Worm (Caenorhabditis elegans) whole organism, L3 larva: ENCODE data around the gene R08C7.4.

Experiments used
- R02D3.7 ChIP-seq: fragments of 150-350 bp; optimal IDR thresholded peaks from 2 replicates; lab custom pipeline; 2014; ENCODE audit warnings: missing biosample characterization, missing genetic modification characterization
- ZK546.5 ChIP-seq: sonication (generic microtip); optimal IDR thresholded peaks from 2 replicates; lab custom pipeline; 2017; ENCODE audit warnings: missing biosample characterization, missing genetic modification characterization
- aly-2 ChIP-seq: fragments of 150-350 bp; optimal IDR thresholded peaks from 2 replicates; lab custom pipeline; 2014; ENCODE audit warnings: missing biosample characterization, missing genetic modification characterization
- ama-1 ChIP-seq: fragments of 150-350 bp; optimal IDR thresholded peaks from 2 replicates; lab custom pipeline; 2018
- ceh-16 ChIP-seq: sonication (generic microtip); optimal IDR thresholded peaks from 2 replicates; lab custom pipeline; 2017; ENCODE audit warnings: missing biosample characterization, missing genetic modification characterization
- ceh-28 ChIP-seq: fragments of 150-350 bp; optimal IDR thresholded peaks from 2 replicates; lab custom pipeline; 2014; ENCODE audit warnings: missing biosample characterization, missing genetic modification reagents, missing genetic modification characterization
- ceh-82 ChIP-seq: fragments of 150-350 bp; optimal IDR thresholded peaks from 2 replicates; lab custom pipeline; 2014; ENCODE audit warnings: missing biosample characterization, missing genetic modification characterization
- ceh-9 ChIP-seq: sonication (generic microtip); optimal IDR thresholded peaks from 2 replicates; lab custom pipeline; 2018; ENCODE audit warnings: missing biosample characterization, missing genetic modification characterization
- daf-12 ChIP-seq: fragments of 150-350 bp; optimal IDR thresholded peaks from 2 replicates; lab custom pipeline; 2014; ENCODE audit warnings: missing biosample characterization, missing genetic modification reagents, missing genetic modification characterization
- egl-5 ChIP-seq: fragments of 150-350 bp; optimal IDR thresholded peaks from 2 replicates; lab custom pipeline; 2017; ENCODE audit warnings: missing biosample characterization, missing genetic modification reagents, missing genetic modification characterization, inconsistent platforms
- elt-2 ChIP-seq: sonication (generic microtip); optimal IDR thresholded peaks from 2 replicates; lab custom pipeline; 2016; ENCODE audit warnings: missing genetic modification reagents, mild to moderate bottlenecking, missing genetic modification characterization, missing compliant biosample characterization
- elt-3 ChIP-seq, 3 experiments: fragments of 150-350 bp in 1 of 3; sonication (generic microtip) in 2 of 3; optimal IDR thresholded peaks; 2 replicates in 2 of 3; 4 replicates in 1 of 3; lab custom pipeline; 2014 to 2017; ENCODE audit warnings: missing biosample characterization in 3 of 3, missing genetic modification characterization in 3 of 3
- eor-1 ChIP-seq, 2 experiments: fragments of 150-350 bp; optimal IDR thresholded peaks; 2 replicates each; lab custom pipeline; 2014 to 2018; ENCODE audit warnings: missing biosample characterization in 2 of 2, missing genetic modification characterization in 2 of 2
- fkh-10 ChIP-seq: sonication (generic microtip); optimal IDR thresholded peaks from 2 replicates; lab custom pipeline; 2017; ENCODE audit warnings: missing biosample characterization, missing genetic modification reagents, missing genetic modification characterization
- fkh-2 ChIP-seq: fragments of 150-350 bp; optimal IDR thresholded peaks from 2 replicates; lab custom pipeline; 2014; ENCODE audit warnings: missing biosample characterization, missing genetic modification reagents, missing genetic modification characterization
- hmg-11 ChIP-seq: sonication (generic microtip); optimal IDR thresholded peaks from 2 replicates; lab custom pipeline; 2016; ENCODE audit warnings: missing genetic modification characterization, missing compliant biosample characterization
- jun-1 ChIP-seq: fragments of 150-350 bp; optimal IDR thresholded peaks from 2 replicates; lab custom pipeline; 2014; ENCODE audit warnings: missing biosample characterization, missing genetic modification reagents, missing genetic modification characterization
- lin-39 ChIP-seq: fragments of 150-350 bp; optimal IDR thresholded peaks from 2 replicates; lab custom pipeline; 2018; ENCODE audit warnings: missing biosample characterization, missing genetic modification reagents, missing genetic modification characterization
- lsy-12 ChIP-seq: sonication (generic microtip); optimal IDR thresholded peaks from 2 replicates; lab custom pipeline; 2016; ENCODE audit warnings: mild to moderate bottlenecking, missing genetic modification characterization, missing compliant biosample characterization
- mdl-1 ChIP-seq: fragments of 150-350 bp; optimal IDR thresholded peaks from 2 replicates; lab custom pipeline; 2014; ENCODE audit warnings: missing biosample characterization, missing genetic modification characterization
- nfya-1 ChIP-seq: sonication (generic microtip); optimal IDR thresholded peaks from 2 replicates; lab custom pipeline; 2017; ENCODE audit warnings: missing genetic modification characterization, mild to moderate bottlenecking, missing compliant biosample characterization, antibody characterized with exemption, moderate library complexity; ENCODE audit not compliant: insufficient read depth
- nhr-12 ChIP-seq: fragments of 150-350 bp; optimal IDR thresholded peaks from 2 replicates; lab custom pipeline; 2014; ENCODE audit warnings: missing biosample characterization, missing genetic modification characterization
- nhr-23 ChIP-seq: fragments of 150-350 bp; optimal IDR thresholded peaks from 2 replicates; lab custom pipeline; 2014; ENCODE audit warnings: missing biosample characterization, missing genetic modification reagents, missing genetic modification characterization
- nhr-25 ChIP-seq: sonication (generic microtip); optimal IDR thresholded peaks from 2 replicates; lab custom pipeline; 2017; ENCODE audit warnings: missing biosample characterization, missing genetic modification characterization
- nhr-28 ChIP-seq: fragments of 150-350 bp; optimal IDR thresholded peaks from 2 replicates; lab custom pipeline; 2014; ENCODE audit warnings: missing biosample characterization, missing genetic modification characterization
- nhr-43 ChIP-seq: sonication (generic microtip); optimal IDR thresholded peaks from 2 replicates; lab custom pipeline; 2016; ENCODE audit warnings: mild to moderate bottlenecking, missing genetic modification characterization, missing compliant biosample characterization; ENCODE audit not compliant: poor library complexity, severe bottlenecking
- nhr-67 ChIP-seq: fragments of 150-350 bp; optimal IDR thresholded peaks from 2 replicates; lab custom pipeline; 2014; ENCODE audit warnings: missing biosample characterization, missing genetic modification characterization
- nhr-76 ChIP-seq: fragments of 150-350 bp; sonication (generic microtip); optimal IDR thresholded peaks from 5 replicates; lab custom pipeline; 2014; ENCODE audit warnings: missing biosample characterization, missing genetic modification characterization
- nhr-77 ChIP-seq: fragments of 150-350 bp; optimal IDR thresholded peaks from 2 replicates; lab custom pipeline; 2014; ENCODE audit warnings: missing biosample characterization, missing genetic modification characterization
- pha-4 ChIP-seq: fragments of 150-350 bp; optimal IDR thresholded peaks from 2 replicates; lab custom pipeline; 2014; ENCODE audit warnings: missing biosample characterization, missing genetic modification reagents, missing genetic modification characterization
- pqm-1 ChIP-seq: fragments of 150-350 bp; optimal IDR thresholded peaks from 2 replicates; lab custom pipeline; 2017; ENCODE audit warnings: missing biosample characterization, missing genetic modification characterization, inconsistent platforms
- sea-2 ChIP-seq: fragments of 150-350 bp; sonication (generic microtip); optimal IDR thresholded peaks from 4 replicates; lab custom pipeline; 2014; ENCODE audit warnings: missing biosample characterization, missing genetic modification reagents, missing genetic modification characterization
- skn-1 ChIP-seq: fragments of 150-350 bp; optimal IDR thresholded peaks from 2 replicates; lab custom pipeline; 2014; ENCODE audit warnings: missing biosample characterization, missing genetic modification characterization
- snpc-4 ChIP-seq: fragments of 150-350 bp; optimal IDR thresholded peaks from 2 replicates; lab custom pipeline; 2014; ENCODE audit warnings: missing biosample characterization, missing genetic modification characterization
- tbx-2 ChIP-seq: sonication (generic microtip); optimal IDR thresholded peaks from 2 replicates; lab custom pipeline; 2016; ENCODE audit warnings: mild to moderate bottlenecking, missing genetic modification characterization, missing compliant biosample characterization
- unc-39 ChIP-seq: sonication (generic microtip); optimal IDR thresholded peaks from 4 replicates; lab custom pipeline; 2017; ENCODE audit warnings: missing biosample characterization, missing genetic modification characterization
- unc-62 ChIP-seq: fragments of 150-350 bp; sonication (generic microtip); optimal IDR thresholded peaks from 4 replicates; lab custom pipeline; 2014; ENCODE audit warnings: missing biosample characterization, missing genetic modification reagents, missing genetic modification characterization
- ztf-11 ChIP-seq: fragments of 150-350 bp; optimal IDR thresholded peaks from 2 replicates; lab custom pipeline; 2014; ENCODE audit warnings: missing biosample characterization, missing genetic modification characterization
- ztf-4 ChIP-seq: fragments of 150-350 bp; optimal IDR thresholded peaks from 2 replicates; lab custom pipeline; 2014; ENCODE audit warnings: missing biosample characterization, missing genetic modification characterization

Gene R08C7.4

ce11 chrIV:4449439-4449838 lies 14.6 kb downstream of the R08C7.4 start, which contains the start of gene R08C7.12:
R08C7.12 (plus strand) TSS chrIV:4449739.
- TF ChIP-seq ztf-11 (tag; lab: Kevin White, UChicago) (no peak), R02D3.7 (tag; lab: Kevin White, UChicago) (no peak), nfya-1 (no peak), unc-62 (GFP tag; lab: Kevin White, UChicago) (no peak), eor-1 (tag; optimal IDR thresholded peaks at IDR 0.05; lab: Kevin White, UChicago) (no peak), egl-5 (tag; lab: Kevin White, UChicago) (no peak), nhr-77 (tag; lab: Kevin White, UChicago) (no peak), sea-2 (no peak), ceh-82 (tag; lab: Kevin White, UChicago) (no peak)
- TF ChIP-seq, all 47 proteins: peak for 0

ce11 chrIV:4449843-4450242 lies 15.0 kb downstream of the R08C7.4 start:
- no peak for TF ChIP-seq snpc-4 (tag; lab: Kevin White, UChicago)
- TF ChIP-seq aly-2 (tag; lab: Kevin White, UChicago) = no peak
- no peak for TF ChIP-seq R02D3.7 (tag; lab: Kevin White, UChicago)
- TF ChIP-seq ceh-16 (tag; lab: Kevin White, UChicago) = no peak
- TF ChIP-seq elt-2 (tag; lab: Kevin White, UChicago) = peak; percentile 86
- TF ChIP-seq ztf-11 (tag; lab: Kevin White, UChicago) = no peak
- TF ChIP-seq pha-4 (tag; lab: Kevin White, UChicago) = peak; percentile 38
- no peak for TF ChIP-seq jun-1 (tag; lab: Kevin White, UChicago)
- TF ChIP-seq nhr-12 (tag; lab: Kevin White, UChicago) = no peak
- TF ChIP-seq ztf-4 (tag; lab: Kevin White, UChicago) = no peak
- no peak for TF ChIP-seq ceh-82 (tag; lab: Kevin White, UChicago)
- no peak for TF ChIP-seq ZK546.5
- TF ChIP-seq fkh-10 (GFP tag; lab: Kevin White, UChicago) = no peak
- TF ChIP-seq lsy-12 (tag; lab: Kevin White, UChicago) = no peak
- TF ChIP-seq nhr-43 (tag; lab: Kevin White, UChicago) = peak; percentile 57
- no peak for TF ChIP-seq nfya-1
- no peak for TF ChIP-seq nhr-25
- TF ChIP-seq unc-39 (tag; lab: Kevin White, UChicago) = no peak
- TF ChIP-seq tbx-2 (tag; lab: Kevin White, UChicago) = no peak
- no peak for TF ChIP-seq nhr-28 (tag; lab: Kevin White, UChicago)
- peak; percentile 88 for TF ChIP-seq pqm-1
- no peak for TF ChIP-seq unc-62 (GFP tag; lab: Kevin White, UChicago)
- no peak for TF ChIP-seq ceh-28
- no peak for TF ChIP-seq mdl-1 (tag; lab: Kevin White, UChicago)
- no peak for TF ChIP-seq eor-1 (tag; optimal IDR thresholded peaks at IDR 0.05; lab: Kevin White, UChicago)
- TF ChIP-seq hmg-11 (tag; lab: Kevin White, UChicago) = no peak
- no peak for TF ChIP-seq ceh-9
- peak; percentile 5 for TF ChIP-seq nhr-23 (tag; lab: Kevin White, UChicago)
- no peak for TF ChIP-seq fkh-2 (tag; lab: Kevin White, UChicago)
- no peak for TF ChIP-seq nhr-76
- TF ChIP-seq ama-1 = peak; percentile 13
- TF ChIP-seq nhr-67 (tag; lab: Kevin White, UChicago) = no peak
- TF ChIP-seq sea-2 = no peak
- TF ChIP-seq egl-5 (tag; lab: Kevin White, UChicago) = no peak

ce11 chrIV:4451576-4451975 lies 16.7 kb downstream of the R08C7.4 start, which contains the start of gene R08C7.1:
R08C7.1 (plus strand) TSS chrIV:4451876.
- TF ChIP-seq nhr-23 (tag; lab: Kevin White, UChicago) = peak; percentile 6
- TF ChIP-seq mdl-1 (tag; lab: Kevin White, UChicago) = no peak
- TF ChIP-seq nhr-77 (tag; lab: Kevin White, UChicago) = no peak

ce11 chrIV:4454330-4455173 lies 19.7 kb downstream of the R08C7.4 start, which contains the start of gene R08C7.11:
R08C7.11 (minus strand) TSS chrIV:4454937.
- TF ChIP-seq ama-1 = no peak
- TF ChIP-seq pha-4 (tag; lab: Kevin White, UChicago) = peak; percentile 67
- TF ChIP-seq skn-1 (tag; lab: Kevin White, UChicago) = no peak
- TF ChIP-seq nhr-67 (tag; lab: Kevin White, UChicago) = no peak
- peak; percentile 14 for TF ChIP-seq elt-2 (tag; lab: Kevin White, UChicago)
- TF ChIP-seq elt-3 (tag; optimal IDR thresholded peaks at IDR 0.05; lab: Kevin White, UChicago) = peak in 1 of 3 experiments; percentile 17
- peak; percentile 31 for TF ChIP-seq lin-39 (tag; lab: Kevin White, UChicago)
- TF ChIP-seq nfya-1 = peak; percentile 33
- peak; percentile 34 for TF ChIP-seq ceh-28
- TF ChIP-seq nhr-25 = peak; percentile 78
- TF ChIP-seq daf-12 (tag; lab: Kevin White, UChicago) = no peak
- TF ChIP-seq nhr-43 (tag; lab: Kevin White, UChicago) = peak; percentile 23
- peak; percentile 1 for TF ChIP-seq snpc-4 (tag; lab: Kevin White, UChicago)
- peak; percentile 68 for TF ChIP-seq nhr-23 (tag; lab: Kevin White, UChicago)
